Fruit fly (Drosophila melanogaster) whole organism, pupa: ENCODE data around the gene CG1024.

Experiments
- CG13204 ChIP-seq: fragments of 200-800 bp; sonication (Bioruptor generic); optimal IDR thresholded peaks from 2 replicates; lab custom pipeline; 2018; ENCODE audit warnings: missing biosample characterization, mild to moderate bottlenecking, missing genetic modification characterization, moderate library complexity
- CG32121 ChIP-seq: fragments of 200-800 bp; sonication (Bioruptor generic); IDR thresholded peaks from 2 replicates; pipeline ENCODE4 v1.3.6; 2022; ENCODE audit warnings: missing biosample characterization, missing genetic modification characterization
- CG8159 ChIP-seq: fragments of 200-800 bp; sonication (Bioruptor generic); optimal IDR thresholded peaks from 3 replicates; lab custom pipeline; 2018; ENCODE audit warnings: missing biosample characterization, mild to moderate bottlenecking, missing genetic modification characterization, moderate library complexity
- CG8301 ChIP-seq: fragments of 200-800 bp; sonication (Bioruptor generic); optimal IDR thresholded peaks from 2 replicates; lab custom pipeline; 2018; ENCODE audit warnings: missing biosample characterization, mild to moderate bottlenecking, missing genetic modification characterization
- CG9948 ChIP-seq: fragments of 200-800 bp; sonication (Bioruptor generic); optimal IDR thresholded peaks from 2 replicates; lab custom pipeline; 2018; ENCODE audit warnings: missing biosample characterization, mild to moderate bottlenecking, missing genetic modification characterization, moderate library complexity
- EcR ChIP-seq: fragments of 200-800 bp; sonication (Bioruptor generic); optimal IDR thresholded peaks from 3 replicates; lab custom pipeline; 2019; ENCODE audit warnings: missing biosample characterization, missing genetic modification characterization, mild to moderate bottlenecking, moderate library complexity, missing genetic modification reagents
- Ets98B ChIP-seq: fragments of 200-800 bp; sonication (Bioruptor generic); IDR thresholded peaks from 2 replicates; pipeline ENCODE4 v1.3.6; 2022; ENCODE audit warnings: missing biosample characterization, missing genetic modification characterization
- Pif1B ChIP-seq: fragments of 200-800 bp; sonication (Bioruptor generic); optimal IDR thresholded peaks from 3 replicates; lab custom pipeline; 2016; ENCODE audit warnings: missing biosample characterization, missing genetic modification characterization
- fd96Ca ChIP-seq: fragments of 200-800 bp; sonication (Bioruptor generic); IDR thresholded peaks from 3 replicates; pipeline ENCODE4 v1.3.6; 2022; ENCODE audit warnings: missing biosample characterization, missing genetic modification characterization
- gl ChIP-seq: fragments of 200-800 bp; sonication (Bioruptor generic); optimal IDR thresholded peaks from 2 replicates; lab custom pipeline; 2018; ENCODE audit warnings: missing biosample characterization, mild to moderate bottlenecking, missing genetic modification characterization
- rn ChIP-seq: fragments of 200-800 bp; sonication (Bioruptor generic); IDR thresholded peaks from 2 replicates; pipeline ENCODE4 v1.3.6; 2022; ENCODE audit warnings: missing biosample characterization, missing genetic modification characterization

DNA sequence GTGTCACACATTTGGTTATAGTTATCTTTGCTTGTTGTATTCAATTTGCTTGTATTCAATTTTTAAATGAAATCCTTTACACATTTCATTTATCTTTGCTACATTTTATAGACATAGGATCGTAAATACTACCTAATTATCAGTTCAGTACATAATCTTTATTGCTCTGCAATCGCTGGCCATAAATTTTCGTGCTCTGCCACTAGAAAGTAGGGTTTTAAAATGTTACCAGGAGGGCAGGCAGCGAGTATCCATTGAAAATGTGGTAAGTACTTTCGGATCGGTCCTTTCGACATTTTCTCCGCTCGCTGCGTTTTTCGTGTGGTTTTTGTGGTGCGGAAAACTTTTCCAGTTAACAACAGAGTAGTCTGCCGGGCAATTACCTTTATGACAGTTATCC lies 19.2 kb upstream of the CG1024 start:
- TF ChIP-seq gl (tag; lab: Kevin White, UChicago), result no peak
- TF ChIP-seq Pif1B (GFP tag; lab: Kevin White, UChicago), result no peak
- TF ChIP-seq rn (GFP tag; lab: Robert Waterston, UW), result no peak
- TF ChIP-seq fd96Ca (GFP tag; lab: Robert Waterston, UW), result no peak
- no peak for TF ChIP-seq CG8301 (tag; lab: Kevin White, UChicago)
- no peak for TF ChIP-seq CG13204 (GFP tag; lab: Kevin White, UChicago)
- no peak for TF ChIP-seq CG8159 (tag; lab: Kevin White, UChicago)
- no peak for TF ChIP-seq Ets98B
- no peak for TF ChIP-seq CG9948 (tag; lab: Kevin White, UChicago)
- no peak for TF ChIP-seq EcR (GFP tag; lab: Kevin White, UChicago)
- TF ChIP-seq CG32121 (GFP tag; lab: Robert Waterston, UW), result no peak
